Worm (Caenorhabditis elegans) whole organism, L4/young adult: ENCODE measurements around the gene Y62H9A.1.

Experiments used
- W03F9.2 ChIP-seq: fragments of 150-350 bp; optimal IDR thresholded peaks from 2 replicates; lab custom pipeline; 2014; ENCODE audit warnings: missing biosample characterization, missing genetic modification characterization
- dao-5 ChIP-seq: sonication (generic microtip); optimal IDR thresholded peaks from 2 replicates; lab custom pipeline; 2016; ENCODE audit warnings: missing genotype, missing genetic modification characterization, moderate library complexity, missing compliant biosample characterization
- him-1 ChIP-seq: sonication (generic microtip); optimal IDR thresholded peaks from 2 replicates; lab custom pipeline; 2016; ENCODE audit warnings: missing genotype, missing genetic modification reagents, missing genetic modification characterization, missing compliant biosample characterization

Y62H9A.1 gene

ce11 chrX:11875260-11875659 is at the start of gene Y62H9A.1:
Y62H9A.1 (plus strand) TSS chrX:11875541.
- TF ChIP-seq him-1 (tag; lab: Kevin White, UChicago) (no peak), dao-5 (no peak), W03F9.2 (tag; lab: Kevin White, UChicago) (no peak)

- no peak for TF ChIP-seq dao-5
Observed at ce11 chrX:11826892-11827291, 48.4 kb upstream of the Y62H9A.1 start.

ce11 chrX:11827528-11827927 is 47.8 kb upstream of the Y62H9A.1 start:
- TF ChIP-seq dao-5, result no peak
- TF ChIP-seq him-1 (tag; lab: Kevin White, UChicago), result no peak
- no peak for TF ChIP-seq W03F9.2 (tag; lab: Kevin White, UChicago)

ce11 chrX:11828661-11829060 is 46.7 kb upstream of the Y62H9A.1 start:
- TF ChIP-seq dao-5 (no peak), W03F9.2 (tag; lab: Kevin White, UChicago) (no peak), him-1 (tag; lab: Kevin White, UChicago) (no peak)

- TF ChIP-seq dao-5 (no peak), W03F9.2 (tag; lab: Kevin White, UChicago) (no peak), him-1 (tag; lab: Kevin White, UChicago) (no peak)
Observed at ce11 chrX:11837378-11837777, 38.0 kb upstream of the Y62H9A.1 start, which contains the start of gene taf-7.1. taf-7.1 (minus strand) TSS chrX:11837478.

- TF ChIP-seq him-1 (tag; lab: Kevin White, UChicago) (no peak), dao-5 (no peak), W03F9.2 (tag; lab: Kevin White, UChicago) (no peak)
Observed at ce11 chrX:11843363-11843762, 32.0 kb upstream of the Y62H9A.1 start, which contains the start of gene F54F7.2. F54F7.2 (plus strand) TSS chrX:11843663.

ce11 chrX:11848618-11849017 is 26.7 kb upstream of the Y62H9A.1 start, which contains the start of gene F54F7.9:
F54F7.9 (minus strand) TSS chrX:11848718.
- TF ChIP-seq dao-5 (no peak), him-1 (tag; lab: Kevin White, UChicago) (no peak), W03F9.2 (tag; lab: Kevin White, UChicago) (no peak)

- no peak for TF ChIP-seq W03F9.2 (tag; lab: Kevin White, UChicago)
- TF ChIP-seq dao-5, result no peak
- no peak for TF ChIP-seq him-1 (tag; lab: Kevin White, UChicago)
Observed at ce11 chrX:11850082-11850481, 25.3 kb upstream of the Y62H9A.1 start, which contains the start of gene F54F7.3. F54F7.3 (minus strand) TSS chrX:11850182.

ce11 chrX:11850572-11850971 is 24.8 kb upstream of the Y62H9A.1 start, which contains the start of gene F54F7.14:
F54F7.14 (plus strand) TSS chrX:11850872.
- TF ChIP-seq dao-5 (no peak), W03F9.2 (tag; lab: Kevin White, UChicago) (no peak)

ce11 chrX:11852494-11852893 is 22.8 kb upstream of the Y62H9A.1 start, which contains the start of gene xtr-1:
xtr-1 (plus strand) TSS chrX:11852794.
- TF ChIP-seq him-1 (tag; lab: Kevin White, UChicago) (no peak), W03F9.2 (tag; lab: Kevin White, UChicago) (no peak), dao-5 (no peak)

- TF ChIP-seq dao-5, result no peak
- no peak for TF ChIP-seq W03F9.2 (tag; lab: Kevin White, UChicago)
- TF ChIP-seq him-1 (tag; lab: Kevin White, UChicago), result no peak
Observed at ce11 chrX:11854432-11854831, 20.9 kb upstream of the Y62H9A.1 start.

- TF ChIP-seq him-1 (tag; lab: Kevin White, UChicago) (no peak), W03F9.2 (tag; lab: Kevin White, UChicago) (no peak), dao-5 (no peak)
Observed at ce11 chrX:11854903-11855302, 20.4 kb upstream of the Y62H9A.1 start, which contains the start of gene F54F7.8. F54F7.8 (minus strand) TSS chrX:11855003.

- TF ChIP-seq dao-5, result no peak
- no peak for TF ChIP-seq him-1 (tag; lab: Kevin White, UChicago)
- TF ChIP-seq W03F9.2 (tag; lab: Kevin White, UChicago), result no peak
Observed at ce11 chrX:11856214-11856613, 19.1 kb upstream of the Y62H9A.1 start.

- TF ChIP-seq dao-5 (no peak), him-1 (tag; lab: Kevin White, UChicago) (no peak), W03F9.2 (tag; lab: Kevin White, UChicago) (no peak)
Observed at ce11 chrX:11857178-11857577, 18.2 kb upstream of the Y62H9A.1 start, which contains the start of gene mes-1. mes-1 (plus strand) TSS chrX:11857478.

ce11 chrX:11863307-11863706 is 12.0 kb upstream of the Y62H9A.1 start, which contains the start of gene F54F7.10:
F54F7.10 (plus strand) TSS chrX:11863607.
- TF ChIP-seq him-1 (tag; lab: Kevin White, UChicago), result no peak
- TF ChIP-seq dao-5, result no peak
- no peak for TF ChIP-seq W03F9.2 (tag; lab: Kevin White, UChicago)
